Worm (Caenorhabditis elegans) whole organism, L4 larva: ENCODE results near the gene prx-1.

Experiments used
- egl-27 ChIP-seq: sonication (generic microtip); optimal IDR thresholded peaks from 3 replicates; lab custom pipeline; 2017; ENCODE audit warnings: missing biosample characterization, missing genetic modification reagents, missing genetic modification characterization
- nhr-77 ChIP-seq: fragments of 150-350 bp; optimal IDR thresholded peaks from 2 replicates; lab custom pipeline; 2014; ENCODE audit warnings: missing biosample characterization, missing genetic modification characterization
- pha-4 ChIP-seq, 2 experiments: fragments of 150-350 bp in 1 of 2; fragments of 200-800 bp in 1 of 2; sonication (Bioruptor generic) in 1 of 2; IDR thresholded peaks in 1 of 2; optimal IDR thresholded peaks in 1 of 2; 2 replicates each; pipeline versions ENCODE4 v1.3.6 to Lab custom; 2014 to 2022; ENCODE audit warnings: missing genetic modification characterization in 2 of 2, missing genetic modification reagents in 2 of 2, missing biosample characterization in 1 of 2, missing compliant biosample characterization in 1 of 2
- skn-1 ChIP-seq: fragments of 150-350 bp; optimal IDR thresholded peaks from 2 replicates; lab custom pipeline; 2014; ENCODE audit warnings: missing biosample characterization, missing genetic modification characterization

ce11 chrX:14359571-14359970 lies 45.8 kb downstream of the prx-1 start:
- no peak for TF ChIP-seq skn-1 (tag; lab: Kevin White, UChicago)
- TF ChIP-seq egl-27 (tag; lab: Kevin White, UChicago): no peak
- no peak for TF ChIP-seq pha-4 (GFP tag; IDR thresholded peaks at IDR 0.05; lab: Robert Waterston, UW)
- no peak for TF ChIP-seq pha-4 (tag; optimal IDR thresholded peaks at IDR 0.05; lab: Kevin White, UChicago)
- TF ChIP-seq nhr-77 (tag; lab: Kevin White, UChicago): no peak
